Fruit fly (Drosophila melanogaster): ENCODE measurements around the gene CG17721.

CG17721 gene

DNA sequence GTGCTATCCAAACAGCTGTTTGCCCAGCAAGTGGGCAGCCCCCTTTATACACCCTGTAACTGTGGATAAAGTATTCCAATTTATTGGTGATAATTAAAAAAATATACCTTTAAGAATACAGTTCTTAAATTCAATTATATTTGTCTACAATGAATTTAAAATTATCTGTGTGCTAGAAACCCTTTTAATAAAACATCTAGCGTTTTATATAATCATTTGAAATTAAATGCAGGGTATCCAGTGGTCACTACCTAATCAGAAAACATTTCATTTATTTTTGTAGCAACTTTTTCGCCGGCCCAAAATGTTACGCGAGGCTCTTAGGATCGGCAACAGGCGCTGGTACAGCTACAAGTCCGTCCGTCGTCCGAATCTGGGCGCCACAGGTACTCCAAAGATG is 8.4 kb upstream of the CG17721 start, which contains the start of gene CG17726 (continued):
- TF ChIP-seq CG17186 (GFP tag; optimal IDR thresholded peaks at IDR 0.05) (peak; percentile 66), CG10979 (tag; optimal IDR thresholded peaks at IDR 0.05) (peak; percentile 97), CG9797 (GFP tag; optimal IDR thresholded peaks at IDR 0.05) (peak; percentile 12), aop (GFP tag; IDR thresholded peaks at IDR 0.05) (peak; percentile 89), tgo (GFP tag; IDR thresholded peaks at IDR 0.05) (peak; percentile 98), stc (GFP tag; IDR thresholded peaks at IDR 0.05) (peak; percentile 99), CG10959 (GFP tag; IDR thresholded peaks at IDR 0.05) (peak; percentile 96), Oli (tag; optimal IDR thresholded peaks at IDR 0.05) (peak; percentile 97), CG12769 (tag; optimal IDR thresholded peaks at IDR 0.05) (no peak), CG34422 (GFP tag; IDR thresholded peaks at IDR 0.05) (peak; percentile 98), Fer2 (tag; optimal IDR thresholded peaks at IDR 0.05) (peak; percentile 94), Aef1 (GFP tag; IDR thresholded peaks at IDR 0.05) (peak; percentile 97), pan (optimal IDR thresholded peaks at IDR 0.05) (peak in 1 of 2 experiments; percentile 73), pan (GFP tag; optimal IDR thresholded peaks at IDR 0.05 in 1 of 2, IDR thresholded peaks at IDR 0.05 in 1 of 2) (peak in 1 of 2 experiments; percentile 98), CG14014 (GFP tag; IDR thresholded peaks at IDR 0.05) (peak; percentile 98), pb (GFP tag; optimal IDR thresholded peaks at IDR 0.05) (peak; percentile 57), CG11247 (GFP tag; IDR thresholded peaks at IDR 0.05) (peak; percentile 96), NC2α (GFP tag; optimal IDR thresholded peaks at IDR 0.05) (peak; percentile 77), D (optimal IDR thresholded peaks at IDR 0.05) (no peak), D (GFP tag; optimal IDR thresholded peaks at IDR 0.05) (peak; percentile 89), Optix (GFP tag; IDR thresholded peaks at IDR 0.05) (peak; percentile 58; the same call in 1 of the 3 replicates), CG31441 (GFP tag; IDR thresholded peaks at IDR 0.05) (peak; percentile 98), Hmr (GFP tag; optimal IDR thresholded peaks at IDR 0.05) (no peak), Atf-2 (GFP tag; optimal IDR thresholded peaks at IDR 0.05) (peak; percentile 91), btn (GFP tag; optimal IDR thresholded peaks at IDR 0.05) (peak; percentile 57), dmrt11E (tag; optimal IDR thresholded peaks at IDR 0.05) (peak; percentile 99), chm (GFP tag; IDR thresholded peaks at IDR 0.05) (peak; percentile 99), dan (GFP tag; IDR thresholded peaks at IDR 0.05) (peak; percentile 73; the same call in 1 of the 2 replicates), H15 (GFP tag; IDR thresholded peaks at IDR 0.05) (peak; percentile 97), CG34224 (GFP tag; IDR thresholded peaks at IDR 0.05; ENCODE audit: partially characterized antibody) (no peak), so (GFP tag; IDR thresholded peaks at IDR 0.05) (peak; percentile 99), CG8290 (GFP tag; optimal IDR thresholded peaks at IDR 0.05) (peak; percentile 94), CG8290 (tag; optimal IDR thresholded peaks at IDR 0.05) (peak in 1 of 2 experiments; percentile 75), mam (GFP tag; optimal IDR thresholded peaks at IDR 0.05) (peak; percentile 90), CG11695 (GFP tag; IDR thresholded peaks at IDR 0.05) (peak; percentile 98), CG30403 (GFP tag; optimal IDR thresholded peaks at IDR 0.05) (peak; percentile 97), Lpt (GFP tag; optimal IDR thresholded peaks at IDR 0.05) (no peak), bigmax (GFP tag; optimal IDR thresholded peaks at IDR 0.05) (no peak), nmo (GFP tag; optimal IDR thresholded peaks at IDR 0.05) (peak; percentile 99), CG3163 (GFP tag; optimal IDR thresholded peaks at IDR 0.05) (peak; percentile 63), grau (tag; optimal IDR thresholded peaks at IDR 0.05) (peak; percentile 97), CG11696 (GFP tag; IDR thresholded peaks at IDR 0.05) (peak; percentile 94), jing (GFP tag; optimal IDR thresholded peaks at IDR 0.05) (peak; percentile 92), CG7987 (GFP tag; optimal IDR thresholded peaks at IDR 0.05) (peak; percentile 65), Lim3 (GFP tag; IDR thresholded peaks at IDR 0.05) (peak; percentile 92), CG10147 (GFP tag; optimal IDR thresholded peaks at IDR 0.05) (peak; percentile 95), unpg (GFP tag; optimal IDR thresholded peaks at IDR 0.05) (peak; percentile 99), Hr78 (GFP tag; optimal IDR thresholded peaks at IDR 0.05) (no peak), caup (GFP tag; optimal IDR thresholded peaks at IDR 0.05; ENCODE audit: severe bottlenecking) (peak; percentile 90), Mes4 (GFP tag; optimal IDR thresholded peaks at IDR 0.05) (peak; percentile 89), vnd (GFP tag; IDR thresholded peaks at IDR 0.05; ENCODE audit: partially characterized antibody) (no peak), ttk (GFP tag; IDR thresholded peaks at IDR 0.05) (peak; percentile 98)
